Worm (Caenorhabditis elegans): ENCODE data around the gene Y57G7A.11.

Gene Y57G7A.11

DNA sequence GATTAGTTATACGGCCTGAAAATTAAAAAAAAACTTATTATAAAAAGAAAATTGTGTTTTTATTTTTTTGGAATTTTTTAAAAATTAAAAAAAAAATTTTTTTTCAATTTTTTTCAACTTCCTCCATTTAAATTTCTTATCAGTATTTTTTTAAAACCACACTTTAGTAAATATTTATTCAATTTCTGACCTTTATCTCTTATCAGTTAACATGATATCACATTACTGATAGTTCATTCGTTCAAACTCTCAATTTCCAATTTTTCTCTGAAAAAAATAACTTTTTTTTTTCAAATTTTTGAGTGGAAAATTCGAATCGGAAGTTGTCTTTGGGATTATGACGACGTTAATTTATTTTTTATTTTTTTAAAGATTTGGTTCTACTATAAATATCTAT lies 21.0 kb upstream of the Y57G7A.11 start:
- TF ChIP-seq nhr-85 (tag) (peak; percentile 5), C34B4.2 (tag; optimal IDR thresholded peaks at IDR 0.05) (no peak), pag-3 (tag; optimal IDR thresholded peaks at IDR 0.05; ENCODE audit: borderline replicate concordance, insufficient read depth) (no peak), fkh-8 (tag; optimal IDR thresholded peaks at IDR 0.05) (no peak), elt-3 (tag; optimal IDR thresholded peaks at IDR 0.05) (no peak), dpl-1 (GFP tag; optimal IDR thresholded peaks at IDR 0.05) (no peak), ceh-8 (GFP tag; optimal IDR thresholded peaks at IDR 0.05) (no peak), nhr-20 (tag; optimal IDR thresholded peaks at IDR 0.05) (no peak), C04F5.9 (tag; optimal IDR thresholded peaks at IDR 0.05) (no peak), zip-4 (GFP tag; optimal IDR thresholded peaks at IDR 0.05) (no peak), mef-2 (tag; optimal IDR thresholded peaks at IDR 0.05) (no peak), unc-98 (GFP tag; IDR thresholded peaks at IDR 0.05) (no peak), elt-2 (tag; optimal IDR thresholded peaks at IDR 0.05) (peak; percentile 46), isw-1 (GFP tag; IDR thresholded peaks at IDR 0.05) (no peak)

DNA sequence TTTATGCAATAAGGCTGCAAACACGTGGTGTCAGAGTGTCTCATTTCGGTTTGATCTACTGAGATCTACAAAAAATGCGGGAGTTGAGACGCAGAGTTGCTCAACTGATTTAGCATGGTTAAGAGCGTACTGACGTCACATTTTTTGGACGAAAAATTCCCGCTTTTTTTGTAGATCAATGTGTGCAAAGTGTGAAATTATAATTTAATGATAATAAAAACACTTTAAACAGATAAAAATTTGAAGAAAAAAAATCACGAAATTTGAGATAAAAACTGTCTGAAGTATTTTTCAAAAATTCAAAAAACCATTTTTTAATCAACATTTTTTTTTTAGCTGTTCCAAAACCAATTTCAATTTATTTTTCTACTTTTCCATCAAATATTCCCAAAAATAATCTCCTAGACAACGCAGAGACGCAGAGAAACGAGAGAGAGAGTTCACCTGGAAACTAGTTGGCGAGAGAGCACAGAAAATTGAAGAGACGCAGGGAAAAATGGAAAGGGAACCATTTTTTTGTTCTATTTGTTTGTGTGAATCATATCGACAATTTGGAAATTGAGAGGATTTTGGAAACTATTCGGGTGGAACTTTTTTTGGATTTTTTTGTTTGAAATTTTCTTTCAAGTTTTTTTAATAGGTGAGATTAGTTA lies 20.5 kb upstream of the Y57G7A.11 start:
- TF ChIP-seq unc-98 (GFP tag; IDR thresholded peaks at IDR 0.05): no peak
- TF ChIP-seq C04F5.9 (tag; optimal IDR thresholded peaks at IDR 0.05): no peak
- no peak for TF ChIP-seq zag-1 (tag; optimal IDR thresholded peaks at IDR 0.05)
- TF ChIP-seq blmp-1 (tag; optimal IDR thresholded peaks at IDR 0.05): no peak
- no peak for TF ChIP-seq nhr-85 (tag)
- peak; percentile 71 for TF ChIP-seq grh-1 (GFP tag; IDR thresholded peaks at IDR 0.05)
- TF ChIP-seq fos-1 (tag; optimal IDR thresholded peaks at IDR 0.05): peak; percentile 12
- no peak for TF ChIP-seq hpl-2 (GFP tag; optimal IDR thresholded peaks at IDR 0.05)
- peak; percentile 14 for TF ChIP-seq mep-1 (tag; optimal IDR thresholded peaks at IDR 0.05)
- no peak for TF ChIP-seq hlh-17 (GFP tag; optimal IDR thresholded peaks at IDR 0.05; ENCODE audit: borderline replicate concordance)
- TF ChIP-seq mef-2 (tag; optimal IDR thresholded peaks at IDR 0.05): no peak
- TF ChIP-seq fkh-4 (tag; optimal IDR thresholded peaks at IDR 0.05; ENCODE audit: borderline replicate concordance): no peak
- peak; percentile 33 for TF ChIP-seq efl-1 (optimal IDR thresholded peaks at IDR 0.05)
- peak; percentile 5 to 80 for TF ChIP-seq efl-1 (GFP tag; optimal IDR thresholded peaks at IDR 0.05 in 1 of 2)
- no peak for TF ChIP-seq irx-1 (tag; optimal IDR thresholded peaks at IDR 0.05)
- no peak for TF ChIP-seq ztf-4 (tag; optimal IDR thresholded peaks at IDR 0.05)
- peak in 1 of 2 experiments; percentile 15 for TF ChIP-seq lsy-2 (tag; optimal IDR thresholded peaks at IDR 0.05)
- TF ChIP-seq jun-1 (tag; optimal IDR thresholded peaks at IDR 0.05): no peak
- TF ChIP-seq nhr-90 (tag; optimal IDR thresholded peaks at IDR 0.05; ENCODE audit: poor library complexity): no peak
- TF ChIP-seq mab-9 (GFP tag; IDR thresholded peaks at IDR 0.05): no peak
- TF ChIP-seq F16B12.6 (tag; optimal IDR thresholded peaks at IDR 0.05): no peak
- TF ChIP-seq lin-13 (GFP tag; optimal IDR thresholded peaks at IDR 0.05): no peak
- no peak for TF ChIP-seq rnt-1 (tag; optimal IDR thresholded peaks at IDR 0.05)
- TF ChIP-seq nhr-28 (tag; optimal IDR thresholded peaks at IDR 0.05): no peak
- TF ChIP-seq unc-30 (tag; optimal IDR thresholded peaks at IDR 0.05): no peak
- no peak for TF ChIP-seq tbx-2 (tag; optimal IDR thresholded peaks at IDR 0.05)
- no peak for TF ChIP-seq zip-4 (GFP tag; optimal IDR thresholded peaks at IDR 0.05)
- no peak for TF ChIP-seq lin-15B (tag; optimal IDR thresholded peaks at IDR 0.05)
- peak; percentile 1 for TF ChIP-seq nhr-71 (tag; optimal IDR thresholded peaks at IDR 0.05)
- TF ChIP-seq swsn-7 (tag; optimal IDR thresholded peaks at IDR 0.05): peak; percentile 23
- TF ChIP-seq ets-5 (GFP tag; IDR thresholded peaks at IDR 0.05): no peak
- peak; percentile 51 for TF ChIP-seq lin-14 (GFP tag; optimal IDR thresholded peaks at IDR 0.05)
- no peak for TF ChIP-seq aha-1 (tag; optimal IDR thresholded peaks at IDR 0.05)
- no peak for TF ChIP-seq unc-86 (tag; optimal IDR thresholded peaks at IDR 0.05)
- TF ChIP-seq efl-3 (GFP tag; optimal IDR thresholded peaks at IDR 0.05): no peak
- no peak for TF ChIP-seq sptf-1 (tag; optimal IDR thresholded peaks at IDR 0.05)
- TF ChIP-seq nhr-84 (tag; optimal IDR thresholded peaks at IDR 0.05): no peak

Measured in whole organism, L1 larva.